Fruit fly (Drosophila melanogaster): ENCODE results near the gene pum.

The pum gene

DNA sequence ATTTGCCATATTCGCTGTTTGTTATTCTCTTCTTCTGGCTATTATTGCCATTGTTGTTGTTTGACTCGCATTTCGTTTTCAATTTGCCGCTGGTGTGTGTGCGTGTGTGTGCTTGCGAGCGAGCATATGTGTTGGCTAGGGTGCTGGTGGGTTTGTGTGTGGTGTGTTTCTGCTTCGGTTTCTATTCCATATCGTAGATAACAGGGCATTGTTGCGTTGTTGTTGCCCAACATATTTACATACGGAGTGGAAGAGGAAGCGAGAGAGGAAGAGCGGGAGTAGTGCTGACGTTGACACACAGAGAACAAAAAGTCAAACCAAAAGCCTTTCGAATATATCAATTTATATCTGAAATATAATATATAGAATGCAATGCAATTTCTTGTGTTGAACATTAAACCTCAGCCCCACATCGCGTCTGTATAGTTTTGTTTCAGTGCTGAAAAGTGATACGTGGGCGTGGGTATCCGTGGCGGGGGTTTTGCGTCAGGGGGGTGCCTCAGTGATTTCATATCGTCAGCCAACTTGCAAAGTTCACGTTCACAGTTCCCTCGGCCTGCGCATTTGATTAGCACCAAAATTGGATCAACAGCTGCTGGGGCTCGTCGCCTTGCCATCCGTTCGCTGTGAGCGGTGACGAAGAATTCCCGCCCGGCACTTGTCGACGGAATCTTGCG, 182.9 kb downstream of the pum start (continued):
- no peak for TF ChIP-seq CG9609 (GFP tag; optimal IDR thresholded peaks at IDR 0.05)
- peak; percentile 50 for TF ChIP-seq Oli (tag; optimal IDR thresholded peaks at IDR 0.05)
- no peak for TF ChIP-seq knrl (GFP tag; IDR thresholded peaks at IDR 0.05; ENCODE audit: partially characterized antibody)
- TF ChIP-seq MESR4 (GFP tag; optimal IDR thresholded peaks at IDR 0.05) = no peak
- TF ChIP-seq sug (tag; optimal IDR thresholded peaks at IDR 0.05) = peak; percentile 27
- TF ChIP-seq ERR (GFP tag; optimal IDR thresholded peaks at IDR 0.05) = no peak
- TF ChIP-seq unc-4 (GFP tag; IDR thresholded peaks at IDR 0.05; ENCODE audit: partially characterized antibody) = no peak
- no peak for TF ChIP-seq H2.0 (GFP tag; IDR thresholded peaks at IDR 0.05)
- peak; percentile 65 for TF ChIP-seq phol (tag; optimal IDR thresholded peaks at IDR 0.05)
- TF ChIP-seq Usf (GFP tag; optimal IDR thresholded peaks at IDR 0.05) = no peak
- TF ChIP-seq CG3847 (GFP tag; IDR thresholded peaks at IDR 0.05) = no peak
- TF ChIP-seq ci (GFP tag; IDR thresholded peaks at IDR 0.05) = no peak
- no peak for TF ChIP-seq CG34422 (GFP tag; IDR thresholded peaks at IDR 0.05)
- peak; percentile 59 for TF ChIP-seq lilli (GFP tag; optimal IDR thresholded peaks at IDR 0.05)
- no peak for TF ChIP-seq disco-r (GFP tag; optimal IDR thresholded peaks at IDR 0.05)
- TF ChIP-seq CG10147 (GFP tag; optimal IDR thresholded peaks at IDR 0.05) = no peak
- TF ChIP-seq hb (GFP tag; IDR thresholded peaks at IDR 0.05; ENCODE audit: partially characterized antibody) = no peak
- no peak for TF ChIP-seq sqz (GFP tag; optimal IDR thresholded peaks at IDR 0.05)
- TF ChIP-seq nau (GFP tag; optimal IDR thresholded peaks at IDR 0.05) = peak; percentile 80
- peak; percentile 31 for TF ChIP-seq CG12942 (GFP tag; optimal IDR thresholded peaks at IDR 0.05)
- TF ChIP-seq lov (optimal IDR thresholded peaks at IDR 0.05) = no peak
- TF ChIP-seq lov (GFP tag; IDR thresholded peaks at IDR 0.05) = no peak
- TF ChIP-seq CG11723 (GFP tag; optimal IDR thresholded peaks at IDR 0.05) = peak; percentile 20
- peak in 1 of 3 experiments; percentile 9 for TF ChIP-seq lola (GFP tag; optimal IDR thresholded peaks at IDR 0.05)
- no peak for TF ChIP-seq so (GFP tag; IDR thresholded peaks at IDR 0.05)
- no peak for TF ChIP-seq CG8290 (GFP tag; optimal IDR thresholded peaks at IDR 0.05)
- TF ChIP-seq CG8290 (tag; optimal IDR thresholded peaks at IDR 0.05) = peak in 1 of 2 experiments; percentile 89
- TF ChIP-seq CG1602 (GFP tag; optimal IDR thresholded peaks at IDR 0.05) = peak; percentile 8
- no peak for TF ChIP-seq Scr (GFP tag; IDR thresholded peaks at IDR 0.05; ENCODE audit: partially characterized antibody)
- TF ChIP-seq CG10543 (GFP tag; optimal IDR thresholded peaks at IDR 0.05) = peak; percentile 75
- peak; percentile 2 for TF ChIP-seq CG4854 (GFP tag; optimal IDR thresholded peaks at IDR 0.05)
- peak; percentile 46 for TF ChIP-seq odd (GFP tag; optimal IDR thresholded peaks at IDR 0.05)
- peak; percentile 80 for TF ChIP-seq CG6272 (GFP tag; IDR thresholded peaks at IDR 0.05)
- TF ChIP-seq Lpt (GFP tag; optimal IDR thresholded peaks at IDR 0.05) = no peak
- TF ChIP-seq CG17385 (GFP tag; optimal IDR thresholded peaks at IDR 0.05) = peak; percentile 88
- TF ChIP-seq br (optimal IDR thresholded peaks at IDR 0.05) = no peak
- TF ChIP-seq gsb (GFP tag; IDR thresholded peaks at IDR 0.05) = no peak
- TF ChIP-seq Dad (GFP tag; optimal IDR thresholded peaks at IDR 0.05) = no peak
- TF ChIP-seq caup (GFP tag; optimal IDR thresholded peaks at IDR 0.05; ENCODE audit: severe bottlenecking) = peak; percentile 66
- no peak for TF ChIP-seq Rfx (GFP tag; IDR thresholded peaks at IDR 0.05)
- TF ChIP-seq D19A (tag; optimal IDR thresholded peaks at IDR 0.05) = no peak
- no peak for TF ChIP-seq vnd (GFP tag; IDR thresholded peaks at IDR 0.05; ENCODE audit: partially characterized antibody)
- TF ChIP-seq Stat92E (GFP tag; optimal IDR thresholded peaks at IDR 0.05) = no peak
- no peak for TF ChIP-seq CG16863 (GFP tag; optimal IDR thresholded peaks at IDR 0.05)
- TF ChIP-seq CG7745 (tag; optimal IDR thresholded peaks at IDR 0.05) = no peak
- TF ChIP-seq CG15073 (GFP tag; optimal IDR thresholded peaks at IDR 0.05) = peak; percentile 31
- no peak for TF ChIP-seq Kr (GFP tag; optimal IDR thresholded peaks at IDR 0.05)
- TF ChIP-seq CG8765 (GFP tag; IDR thresholded peaks at IDR 0.05) = no peak
- no peak for TF ChIP-seq chif (GFP tag; optimal IDR thresholded peaks at IDR 0.05)
- peak; percentile 88 for TF ChIP-seq CG15479 (GFP tag; optimal IDR thresholded peaks at IDR 0.05)
